Worm (Caenorhabditis elegans) whole organism, L4/young adult: ENCODE results near the gene B0457.6.

Experiments
- W03F9.2 ChIP-seq: fragments of 150-350 bp; optimal IDR thresholded peaks from 2 replicates; lab custom pipeline; 2014; ENCODE audit warnings: missing biosample characterization, missing genetic modification characterization
- dao-5 ChIP-seq: sonication (generic microtip); optimal IDR thresholded peaks from 2 replicates; lab custom pipeline; 2016; ENCODE audit warnings: missing genotype, missing genetic modification characterization, moderate library complexity, missing compliant biosample characterization
- him-1 ChIP-seq: sonication (generic microtip); optimal IDR thresholded peaks from 2 replicates; lab custom pipeline; 2016; ENCODE audit warnings: missing genotype, missing genetic modification reagents, missing genetic modification characterization, missing compliant biosample characterization

DNA sequence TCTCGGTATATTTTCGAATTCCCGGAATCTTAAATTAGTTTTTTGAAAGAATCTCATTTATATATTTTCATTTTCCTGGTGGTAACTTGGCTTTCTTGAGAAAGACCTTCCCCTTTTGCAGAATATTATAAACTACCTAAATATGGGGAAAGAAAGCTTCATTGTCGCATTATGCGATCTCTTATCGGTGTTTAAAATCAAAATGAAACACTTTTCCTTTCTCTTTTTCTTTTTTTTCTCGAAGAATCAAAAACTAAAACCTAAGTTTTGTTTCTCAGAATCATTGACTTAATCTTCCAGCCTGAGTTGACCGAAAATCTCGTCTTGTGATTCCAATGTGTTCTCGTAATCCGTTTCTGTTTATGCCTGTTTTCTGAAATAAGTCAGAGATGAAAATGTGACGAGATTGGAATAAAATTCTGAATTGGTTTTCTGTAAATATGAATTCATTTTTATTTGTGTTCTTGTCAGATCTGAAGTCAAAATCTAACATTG lies 9.7 kb upstream of the B0457.6 start:
- TF ChIP-seq dao-5 (tag; lab: Kevin White, UChicago) (no peak), him-1 (tag; lab: Kevin White, UChicago) (no peak), W03F9.2 (tag; lab: Kevin White, UChicago) (no peak)
